Worm (Caenorhabditis elegans): ENCODE results near the gene rps-30.

- TF ChIP-seq flt-1 (GFP tag; IDR thresholded peaks at IDR 0.05): no peak
- TF ChIP-seq hmbx-1 (tag; optimal IDR thresholded peaks at IDR 0.05): no peak
- no peak for TF ChIP-seq ama-1 (optimal IDR thresholded peaks at IDR 0.05)
- no peak for TF ChIP-seq ceh-13 (GFP tag; optimal IDR thresholded peaks at IDR 0.05)
- TF ChIP-seq pes-1 (GFP tag; IDR thresholded peaks at IDR 0.05): no peak
Measured at ce11 chrV:7811758-7812157, 35.4 kb downstream of the rps-30 start, which contains the start of gene ZK742.4.

All from whole organism, early embryonic.